Worm (Caenorhabditis elegans) whole organism, young adult: Measurements from ENCODE around the gene nhr-87.
"Not testable (repeated sequence)": the region's sequence is repeated elsewhere in the genome, so short reads cannot be mapped to it uniquely, and the experiment has no call there.

Experiments
- B0261.1 ChIP-seq: sonication (generic microtip); optimal IDR thresholded peaks from 2 replicates; lab custom pipeline; 2016; ENCODE audit warnings: mild to moderate bottlenecking, missing genetic modification characterization, moderate library complexity, missing compliant biosample characterization
- F49E8.2 ChIP-seq: sonication (generic microtip); optimal IDR thresholded peaks from 3 replicates; lab custom pipeline; 2017; ENCODE audit warnings: missing genetic modification characterization, mild to moderate bottlenecking, missing compliant biosample characterization, antibody characterized with exemption, moderate library complexity; ENCODE audit not compliant: insufficient read depth
- F55B11.4 ChIP-seq: sonication (generic microtip); optimal IDR thresholded peaks from 2 replicates; lab custom pipeline; 2016; ENCODE audit warnings: missing compliant biosample characterization, missing genetic modification characterization, borderline replicate concordance; ENCODE audit not compliant: insufficient read depth
- F57C9.4 ChIP-seq: sonication (generic microtip); optimal IDR thresholded peaks from 2 replicates; lab custom pipeline; 2017; ENCODE audit warnings: mild to moderate bottlenecking, missing genetic modification characterization, missing compliant biosample characterization
- K11D2.4 ChIP-seq: fragments of 200-800 bp; sonication (Bioruptor generic); IDR thresholded peaks from 2 replicates; pipeline ENCODE4 v1.3.6; 2022; ENCODE audit warnings: missing genetic modification reagents, missing genetic modification characterization, missing compliant biosample characterization
- Y53G8AR.9 ChIP-seq: fragments of 200-800 bp; sonication (Bioruptor generic); conservative IDR thresholded peaks from 2 replicates; pipeline ENCODE4 v1.3.6; 2022; ENCODE audit warnings: missing genetic modification reagents, missing genetic modification characterization, missing compliant biosample characterization
- Y67H2A.10 ChIP-seq: fragments of 200-800 bp; sonication (Bioruptor generic); conservative IDR thresholded peaks from 2 replicates; pipeline ENCODE4 v1.3.6; 2022; ENCODE audit warnings: missing genetic modification reagents, missing genetic modification characterization, missing compliant biosample characterization
- Y95B8A.8 ChIP-seq: fragments of 200-800 bp; sonication (Bioruptor generic); IDR thresholded peaks from 2 replicates; pipeline ENCODE4 v1.3.6; 2022; ENCODE audit warnings: missing genetic modification reagents, missing genetic modification characterization, missing compliant biosample characterization
- ZK185.1 ChIP-seq: sonication (generic microtip); optimal IDR thresholded peaks from 2 replicates; lab custom pipeline; 2016; ENCODE audit warnings: mild to moderate bottlenecking, missing genetic modification characterization, missing compliant biosample characterization; ENCODE audit not compliant: poor library complexity, severe bottlenecking
- akir-1 ChIP-seq: fragments of 200-800 bp; sonication (Bioruptor generic); optimal IDR thresholded peaks from 2 replicates; lab custom pipeline; 2018; ENCODE audit warnings: mild to moderate bottlenecking, missing genetic modification characterization, moderate library complexity, missing compliant biosample characterization
- ama-1 ChIP-seq, 3 experiments: fragments of 150-350 bp in 1 of 3; sonication (generic microtip) in 2 of 3; optimal IDR thresholded peaks; 2 replicates each; lab custom pipeline; 2014 to 2018; ENCODE audit warnings: missing biosample characterization in 2 of 3, missing genetic modification characterization in 2 of 3, missing genetic modification reagents in 2 of 3
- attf-5 ChIP-seq: fragments of 200-800 bp; sonication (Bioruptor generic); optimal IDR thresholded peaks from 2 replicates; lab custom pipeline; 2018; ENCODE audit warnings: mild to moderate bottlenecking, missing genetic modification characterization, missing compliant biosample characterization
- bed-1 ChIP-seq: fragments of 200-800 bp; sonication (Bioruptor generic); IDR thresholded peaks from 2 replicates; pipeline ENCODE4 v1.3.6; 2022; ENCODE audit warnings: missing genetic modification reagents, missing genetic modification characterization, missing compliant biosample characterization
- bed-2 ChIP-seq: fragments of 200-800 bp; sonication (Bioruptor generic); IDR thresholded peaks from 2 replicates; pipeline ENCODE4 v1.3.6; 2022; ENCODE audit warnings: missing genetic modification reagents, missing genetic modification characterization, missing compliant biosample characterization
- ceh-100 ChIP-seq: fragments of 200-800 bp; sonication (Bioruptor generic); IDR thresholded peaks from 2 replicates; pipeline ENCODE4 v1.3.6; 2022; ENCODE audit warnings: missing genetic modification reagents, missing genetic modification characterization, missing compliant biosample characterization
- ceh-40 ChIP-seq: fragments of 200-800 bp; sonication (Bioruptor generic); IDR thresholded peaks from 2 replicates; pipeline ENCODE4 v1.3.6; 2022; ENCODE audit warnings: missing genetic modification characterization, missing compliant biosample characterization
- ceh-79 ChIP-seq: sonication (generic microtip); optimal IDR thresholded peaks from 2 replicates; lab custom pipeline; 2017; ENCODE audit warnings: mild to moderate bottlenecking, missing genetic modification characterization, missing compliant biosample characterization
- egl-44 ChIP-seq: fragments of 200-800 bp; sonication (Bioruptor generic); IDR thresholded peaks from 2 replicates; pipeline ENCODE4 v1.3.6; 2022; ENCODE audit warnings: missing genetic modification reagents, missing genetic modification characterization, missing compliant biosample characterization
- fkh-3 ChIP-seq: sonication (generic microtip); optimal IDR thresholded peaks from 2 replicates; lab custom pipeline; 2016; ENCODE audit warnings: mild to moderate bottlenecking, missing genetic modification characterization, missing compliant biosample characterization
- him-1 ChIP-seq: sonication (generic microtip); optimal IDR thresholded peaks from 2 replicates; lab custom pipeline; 2016; ENCODE audit warnings: missing genotype, missing genetic modification reagents, missing genetic modification characterization, missing compliant biosample characterization
- hrde-1 ChIP-seq: sonication (generic microtip); optimal IDR thresholded peaks from 2 replicates; lab custom pipeline; 2016; ENCODE audit warnings: missing genetic modification characterization, mild to moderate bottlenecking, missing compliant biosample characterization, moderate library complexity, missing genotype, missing genetic modification reagents, borderline replicate concordance
- let-526 ChIP-seq: fragments of 200-800 bp; sonication (Bioruptor generic); IDR thresholded peaks from 2 replicates; pipeline ENCODE4 v1.3.6; 2022; ENCODE audit warnings: missing genetic modification reagents, missing genetic modification characterization, missing compliant biosample characterization
- lin-26 ChIP-seq: fragments of 200-800 bp; sonication (Bioruptor generic); IDR thresholded peaks from 2 replicates; pipeline ENCODE4 v1.3.6; 2022; ENCODE audit warnings: missing genetic modification reagents, missing genetic modification characterization, missing compliant biosample characterization
- lin-54 ChIP-seq: fragments of 200-800 bp; sonication (Bioruptor generic); optimal IDR thresholded peaks from 2 replicates; lab custom pipeline; 2018; ENCODE audit warnings: mild to moderate bottlenecking, missing genetic modification characterization, missing compliant biosample characterization
- lir-1 ChIP-seq: fragments of 200-800 bp; sonication (Bioruptor generic); conservative IDR thresholded peaks from 2 replicates; pipeline ENCODE4 v1.3.6; 2022; ENCODE audit warnings: missing genetic modification reagents, missing genetic modification characterization, missing compliant biosample characterization
- lsl-1 ChIP-seq: fragments of 200-800 bp; sonication (Bioruptor generic); optimal IDR thresholded peaks from 2 replicates; lab custom pipeline; 2018; ENCODE audit warnings: mild to moderate bottlenecking, missing genetic modification characterization, moderate library complexity, missing compliant biosample characterization
- lsy-27 ChIP-seq: sonication (generic microtip); optimal IDR thresholded peaks from 2 replicates; lab custom pipeline; 2017; ENCODE audit warnings: missing genetic modification characterization, mild to moderate bottlenecking, missing compliant biosample characterization, antibody characterized with exemption, missing genotype, borderline replicate concordance; ENCODE audit not compliant: insufficient read depth
- madf-8 ChIP-seq: fragments of 200-800 bp; sonication (Bioruptor generic); conservative IDR thresholded peaks from 2 replicates; pipeline ENCODE4 v1.3.6; 2022; ENCODE audit warnings: missing genetic modification reagents, missing genetic modification characterization, missing compliant biosample characterization
- mes-4 ChIP-seq: sonication (generic microtip); optimal IDR thresholded peaks from 2 replicates; lab custom pipeline; 2016; ENCODE audit warnings: missing genotype, missing genetic modification characterization, missing compliant biosample characterization
- nfyb-1 ChIP-seq: fragments of 200-800 bp; sonication (Bioruptor generic); IDR thresholded peaks from 2 replicates; pipeline ENCODE4 v1.3.6; 2022; ENCODE audit warnings: missing genetic modification reagents, missing genetic modification characterization, missing compliant biosample characterization
- nhr-120 ChIP-seq: fragments of 200-800 bp; sonication (Bioruptor generic); IDR thresholded peaks from 2 replicates; pipeline ENCODE4 v1.3.6; 2022; ENCODE audit warnings: missing genetic modification characterization, missing compliant biosample characterization
- nhr-80 ChIP-seq: sonication (generic microtip); optimal IDR thresholded peaks from 2 replicates; lab custom pipeline; 2016; ENCODE audit warnings: missing genetic modification characterization, missing compliant biosample characterization
- nhr-90 ChIP-seq: sonication (generic microtip); optimal IDR thresholded peaks from 2 replicates; lab custom pipeline; 2016; ENCODE audit warnings: missing genotype, mild to moderate bottlenecking, missing genetic modification characterization, missing compliant biosample characterization
- pbrm-1 ChIP-seq: fragments of 200-800 bp; sonication (Bioruptor generic); IDR thresholded peaks from 2 replicates; pipeline ENCODE4 v1.3.6; 2022; ENCODE audit warnings: missing genetic modification reagents, missing genetic modification characterization, missing compliant biosample characterization
- rec-8 ChIP-seq, 2 experiments: sonication (generic microtip); optimal IDR thresholded peaks; 2 replicates each; lab custom pipeline; 2016; ENCODE audit warnings: mild to moderate bottlenecking in 2 of 2, missing genetic modification characterization in 2 of 2, missing genetic modification reagents in 2 of 2, missing genotype in 2 of 2, missing biosample characterization in 1 of 2, missing compliant biosample characterization in 1 of 2, moderate library complexity in 1 of 2
- rpc-1 ChIP-seq, 2 experiments: fragments of 150-350 bp in 1 of 2; sonication (generic microtip) in 1 of 2; optimal IDR thresholded peaks; 2 replicates each; lab custom pipeline; 2014 to 2018; ENCODE audit warnings: missing biosample characterization in 1 of 2, missing genetic modification characterization in 1 of 2, missing genetic modification reagents in 1 of 2, missing genotype in 1 of 2
- snpc-3.4 ChIP-seq: sonication (generic microtip); optimal IDR thresholded peaks from 2 replicates; lab custom pipeline; 2017; ENCODE audit warnings: missing genetic modification characterization, mild to moderate bottlenecking, missing compliant biosample characterization, antibody characterized with exemption, moderate library complexity, missing genotype, missing genetic modification reagents
- somi-1 ChIP-seq: fragments of 200-800 bp; sonication (Bioruptor generic); optimal IDR thresholded peaks from 2 replicates; lab custom pipeline; 2018; ENCODE audit warnings: mild to moderate bottlenecking, missing genetic modification characterization, missing compliant biosample characterization
- tbp1 ChIP-seq: fragments of 200-800 bp; sonication (Bioruptor generic); optimal IDR thresholded peaks from 2 replicates; lab custom pipeline; 2018; ENCODE audit warnings: mild to moderate bottlenecking, missing genetic modification characterization, missing compliant biosample characterization
- xnd-1 ChIP-seq: sonication (generic microtip); optimal IDR thresholded peaks from 2 replicates; lab custom pipeline; 2016; ENCODE audit warnings: missing genotype, missing genetic modification reagents, missing genetic modification characterization, missing compliant biosample characterization
- ztf-18 ChIP-seq: sonication (generic microtip); optimal IDR thresholded peaks from 2 replicates; lab custom pipeline; 2016; ENCODE audit warnings: missing genotype, mild to moderate bottlenecking, missing genetic modification characterization, missing compliant biosample characterization
- ztf-22 ChIP-seq: fragments of 200-800 bp; sonication (Bioruptor generic); optimal IDR thresholded peaks from 2 replicates; lab custom pipeline; 2018; ENCODE audit warnings: mild to moderate bottlenecking, missing genetic modification characterization, moderate library complexity, missing compliant biosample characterization

Gene nhr-87

DNA sequence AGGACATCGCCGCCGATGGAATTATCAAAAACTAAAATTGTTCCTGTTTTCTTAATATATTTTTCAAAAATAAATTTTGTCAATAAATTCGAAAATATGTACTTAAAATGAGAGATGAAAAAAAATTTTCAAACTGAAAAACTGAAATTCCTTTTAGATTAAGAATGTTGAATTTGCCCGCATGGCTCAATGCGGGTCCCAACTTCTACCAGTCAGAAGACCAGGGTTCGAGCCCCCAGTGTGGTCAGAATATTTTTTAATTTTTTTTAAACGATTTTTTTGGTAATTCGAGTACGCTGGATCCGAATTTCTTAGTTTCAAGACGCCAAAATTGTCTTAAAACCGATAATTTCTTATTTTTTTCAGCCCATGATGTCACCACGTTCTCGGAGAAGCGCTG lies 13.5 kb downstream of the nhr-87 start:
- peak; percentile 61 for TF ChIP-seq tbp1 (GFP tag; lab: Kevin White, UChicago)
- 0 out of 2 replicates have a peak, but pooled peaks have one; percentile 22 for TF ChIP-seq lin-26 (GFP tag; lab: Robert Waterston, UW)
- TF ChIP-seq K11D2.4 (GFP tag; lab: Robert Waterston, UW), result peak; percentile 41; the same call in 1 of the 2 replicates
- no peak for TF ChIP-seq hrde-1 (tag; lab: Kevin White, UChicago)
- peak; percentile 61; the same call in 1 of the 2 replicates for TF ChIP-seq nfyb-1 (GFP tag; lab: Robert Waterston, UW)
- TF ChIP-seq ztf-18 (tag; lab: Kevin White, UChicago), result no peak
- TF ChIP-seq pbrm-1, result peak; percentile 40; the same call in 1 of the 2 replicates
- TF ChIP-seq him-1, result peak; percentile 27
- no peak for TF ChIP-seq ztf-22
- 0 out of 2 replicates have a peak, but pooled peaks have one; percentile 35 for TF ChIP-seq Y67H2A.10
- TF ChIP-seq rpc-1 (optimal IDR thresholded peaks at IDR 0.05; lab: Kevin White, UChicago), result no peak
- peak; percentile 59 for TF ChIP-seq rpc-1 (tag; optimal IDR thresholded peaks at IDR 0.05; lab: Kevin White, UChicago)

DNA sequence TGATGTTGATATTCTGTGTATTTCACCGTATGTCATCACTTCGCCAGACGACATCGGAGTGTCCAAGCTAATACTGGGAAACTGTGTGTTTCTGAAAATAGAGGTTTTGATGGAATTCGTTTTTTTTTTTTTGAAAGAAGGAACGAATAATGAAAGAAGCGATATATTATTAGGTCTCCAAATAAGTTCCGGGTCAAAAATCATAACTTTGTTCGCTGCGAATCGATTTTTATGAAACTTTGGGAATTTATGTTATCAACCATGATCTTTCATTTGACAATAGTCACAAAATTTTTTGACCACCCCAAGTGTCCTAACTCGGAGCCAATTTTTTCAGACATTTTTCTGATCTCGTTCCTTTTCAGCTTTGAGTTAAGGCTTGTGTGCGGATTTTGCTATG lies 21.4 kb downstream of the nhr-87 start, which contains the start of gene nhr-274:
TSS of gene nhr-274 (minus strand) at position 101 of the 400 bp plus-strand sequence.
- TF ChIP-seq akir-1 (GFP tag; lab: Kevin White, UChicago); mes-4; F57C9.4 (tag; lab: Kevin White, UChicago): not testable (repeated sequence)

DNA sequence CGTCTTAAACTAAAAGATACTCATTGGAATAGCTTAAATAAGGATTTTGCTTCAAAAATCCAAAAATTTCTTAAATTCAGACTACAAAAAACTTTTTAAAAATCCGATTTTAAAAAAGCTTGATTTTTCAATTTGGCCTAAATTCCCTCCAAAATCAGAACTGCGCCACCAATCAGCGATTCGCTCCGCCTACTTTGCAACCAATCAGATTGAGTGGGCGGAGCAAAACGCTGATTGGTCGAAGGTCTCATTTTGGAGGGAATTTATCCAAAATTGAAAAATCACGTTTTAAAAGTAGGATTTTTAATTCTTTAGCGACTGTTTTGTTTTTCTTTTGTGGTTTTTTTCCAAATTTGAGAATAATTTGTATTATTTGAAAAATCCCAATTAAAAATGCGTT lies 25.5 kb downstream of the nhr-87 start:
- TF ChIP-seq lin-54 (no peak), nfyb-1 (GFP tag; lab: Robert Waterston, UW) (0 out of 2 replicates have a peak, but pooled peaks have one; percentile 21)
- TF ChIP-seq, all 124 proteins: peak for 1

DNA sequence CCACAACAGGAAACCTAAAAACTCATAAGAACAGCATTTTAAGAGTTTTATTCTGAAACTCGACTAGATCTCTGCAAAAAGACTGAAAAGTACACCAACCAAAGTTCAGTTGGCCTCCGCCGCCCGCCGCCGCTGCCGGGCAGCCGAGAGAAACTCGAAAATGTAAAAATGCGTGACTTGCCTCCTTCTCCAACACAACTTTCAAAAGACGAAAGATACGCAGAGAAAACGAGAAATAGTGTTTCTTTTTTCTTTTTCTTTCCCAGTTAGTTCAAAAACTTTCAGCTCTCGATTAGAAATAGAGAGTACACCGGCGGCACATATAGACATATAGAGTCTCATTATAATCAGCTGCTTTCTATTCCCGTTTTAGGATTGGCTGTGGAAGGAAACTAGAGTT lies 26.0 kb downstream of the nhr-87 start:
- no peak for TF ChIP-seq F49E8.2 (tag; lab: Kevin White, UChicago)
- no peak for TF ChIP-seq ceh-40 (GFP tag; lab: Robert Waterston, UW)
- TF ChIP-seq ZK185.1 (tag; lab: Kevin White, UChicago), result no peak
- no peak for TF ChIP-seq xnd-1 (tag; lab: Kevin White, UChicago)
- no peak for TF ChIP-seq lir-1
- TF ChIP-seq nhr-80, result peak; percentile 66
- no peak for TF ChIP-seq lsy-27
- no peak for TF ChIP-seq lin-54
- no peak for TF ChIP-seq let-526
- TF ChIP-seq Y95B8A.8 (GFP tag; lab: Robert Waterston, UW), result no peak
- no peak for TF ChIP-seq F55B11.4 (tag; lab: Kevin White, UChicago)
- no peak for TF ChIP-seq nhr-90 (tag; lab: Kevin White, UChicago)
- no peak for TF ChIP-seq snpc-3.4 (tag; lab: Kevin White, UChicago)
- no peak for TF ChIP-seq fkh-3 (tag; lab: Kevin White, UChicago)
- TF ChIP-seq lsl-1, result no peak
- TF ChIP-seq bed-2, result no peak
- no peak for TF ChIP-seq Y53G8AR.9 (GFP tag; lab: Robert Waterston, UW)
- 0 out of 2 replicates have a peak, but pooled peaks have one; percentile 14 for TF ChIP-seq egl-44 (GFP tag; lab: Robert Waterston, UW)
- no peak for TF ChIP-seq bed-1 (GFP tag; lab: Robert Waterston, UW)
- no peak for TF ChIP-seq rec-8 (tag; optimal IDR thresholded peaks at IDR 0.05; lab: Kevin White, UChicago)
- no peak for TF ChIP-seq tbp1 (GFP tag; lab: Kevin White, UChicago)
- TF ChIP-seq ceh-100 (GFP tag; lab: Robert Waterston, UW), result no peak
- no peak for TF ChIP-seq B0261.1 (tag; lab: Kevin White, UChicago)
- TF ChIP-seq nhr-120 (GFP tag; lab: Robert Waterston, UW), result no peak
- no peak for TF ChIP-seq madf-8
- no peak for TF ChIP-seq ama-1 (optimal IDR thresholded peaks at IDR 0.05; lab: Kevin White, UChicago)
- no peak for TF ChIP-seq ama-1 (GFP tag; optimal IDR thresholded peaks at IDR 0.05; lab: Kevin White, UChicago)
- peak; percentile 42 for TF ChIP-seq attf-5
- no peak for TF ChIP-seq ceh-79 (tag; lab: Kevin White, UChicago)
- no peak for TF ChIP-seq somi-1 (GFP tag; lab: Kevin White, UChicago)
